Worm (Caenorhabditis elegans) whole organism, L1 larva: Measurements from ENCODE around the gene C27A7.8.

Source experiments
- C04F5.9 ChIP-seq: sonication (generic microtip); optimal IDR thresholded peaks from 2 replicates; lab custom pipeline; 2016; ENCODE audit warnings: missing genetic modification characterization, missing compliant biosample characterization
- C34B4.2 ChIP-seq: sonication (generic microtip); optimal IDR thresholded peaks from 2 replicates; lab custom pipeline; 2017; ENCODE audit warnings: mild to moderate bottlenecking, missing genetic modification characterization, missing compliant biosample characterization
- Y116A8C.19 ChIP-seq: sonication (generic microtip); optimal IDR thresholded peaks from 2 replicates; lab custom pipeline; 2016; ENCODE audit warnings: missing compliant biosample characterization, missing genetic modification characterization, borderline replicate concordance
- ama-1 ChIP-seq: fragments of 150-350 bp; optimal IDR thresholded peaks from 2 replicates; lab custom pipeline; 2014
- blmp-1 ChIP-seq: fragments of 150-350 bp; optimal IDR thresholded peaks from 2 replicates; lab custom pipeline; 2014; ENCODE audit warnings: missing biosample characterization, missing genetic modification characterization
- ceh-82 ChIP-seq, 3 experiments: fragments of 150-350 bp in 1 of 3; sonication (generic microtip) in 2 of 3; optimal IDR thresholded peaks; 2 replicates each; lab custom pipeline; 2014 to 2017; ENCODE audit warnings: missing biosample characterization in 3 of 3, missing genetic modification characterization in 3 of 3
- efl-3 ChIP-seq: fragments of 200-800 bp; sonication (Bioruptor generic); optimal IDR thresholded peaks from 2 replicates; lab custom pipeline; 2018; ENCODE audit warnings: mild to moderate bottlenecking, missing genetic modification characterization, missing compliant biosample characterization
- elt-2 ChIP-seq: sonication (generic microtip); optimal IDR thresholded peaks from 2 replicates; lab custom pipeline; 2016; ENCODE audit warnings: missing genetic modification characterization, mild to moderate bottlenecking, inconsistent platforms, missing compliant biosample characterization, missing genetic modification reagents
- elt-3 ChIP-seq, 6 experiments: fragments of 150-350 bp in 1 of 6; sonication (generic microtip); optimal IDR thresholded peaks; 2 replicates each; lab custom pipeline; 2017 to 2018; ENCODE audit warnings: missing biosample characterization in 6 of 6, missing genetic modification characterization in 6 of 6, inconsistent platforms in 1 of 6
- ets-5 ChIP-seq: fragments of 200-800 bp; sonication (Bioruptor generic); IDR thresholded peaks from 2 replicates; pipeline ENCODE4 v1.3.6; 2022; ENCODE audit warnings: missing genetic modification characterization, missing compliant biosample characterization
- fkh-4 ChIP-seq: sonication (generic microtip); optimal IDR thresholded peaks from 2 replicates; lab custom pipeline; 2016; ENCODE audit warnings: missing compliant biosample characterization, missing genetic modification characterization, borderline replicate concordance
- fkh-8 ChIP-seq: sonication (generic microtip); optimal IDR thresholded peaks from 2 replicates; lab custom pipeline; 2016; ENCODE audit warnings: mild to moderate bottlenecking, missing genetic modification characterization, missing compliant biosample characterization
- fos-1 ChIP-seq: fragments of 150-350 bp; optimal IDR thresholded peaks from 2 replicates; lab custom pipeline; 2014; ENCODE audit warnings: missing biosample characterization, missing genetic modification characterization
- grh-1 ChIP-seq: fragments of 200-800 bp; sonication (Bioruptor generic); IDR thresholded peaks from 2 replicates; pipeline ENCODE4 v1.3.6; 2022; ENCODE audit warnings: missing genetic modification reagents, missing genetic modification characterization, missing compliant biosample characterization
- hlh-17 ChIP-seq: fragments of 200-800 bp; sonication (Bioruptor generic); optimal IDR thresholded peaks from 2 replicates; lab custom pipeline; 2018; ENCODE audit warnings: missing genetic modification characterization, mild to moderate bottlenecking, missing compliant biosample characterization, moderate library complexity, borderline replicate concordance
- hlh-4 ChIP-seq: sonication (generic microtip); optimal IDR thresholded peaks from 2 replicates; lab custom pipeline; 2016; ENCODE audit warnings: mild to moderate bottlenecking, missing genetic modification characterization, missing compliant biosample characterization
- irx-1 ChIP-seq: sonication (generic microtip); optimal IDR thresholded peaks from 2 replicates; lab custom pipeline; 2016; ENCODE audit warnings: missing genetic modification characterization, missing compliant biosample characterization
- jun-1 ChIP-seq: fragments of 150-350 bp; optimal IDR thresholded peaks from 2 replicates; lab custom pipeline; 2014; ENCODE audit warnings: missing biosample characterization, missing genetic modification reagents, missing genetic modification characterization
- lin-13 ChIP-seq: fragments of 150-350 bp; optimal IDR thresholded peaks from 2 replicates; lab custom pipeline; 2014; ENCODE audit warnings: missing biosample characterization, missing genetic modification reagents, missing genetic modification characterization
- lin-14 ChIP-seq: fragments of 200-800 bp; sonication (Bioruptor generic); optimal IDR thresholded peaks from 2 replicates; lab custom pipeline; 2018; ENCODE audit warnings: mild to moderate bottlenecking, missing genetic modification characterization, moderate library complexity, missing compliant biosample characterization
- lsy-2 ChIP-seq, 2 experiments: fragments of 150-350 bp; optimal IDR thresholded peaks; 2 replicates each; lab custom pipeline; 2014; ENCODE audit warnings: missing biosample characterization in 2 of 2, missing genetic modification characterization in 2 of 2
- mab-9 ChIP-seq: fragments of 200-800 bp; sonication (Bioruptor generic); IDR thresholded peaks from 2 replicates; pipeline ENCODE4 v1.3.6; 2022; ENCODE audit warnings: missing genetic modification reagents, missing genetic modification characterization, missing compliant biosample characterization
- mef-2 ChIP-seq: fragments of 150-350 bp; optimal IDR thresholded peaks from 2 replicates; lab custom pipeline; 2014; ENCODE audit warnings: missing biosample characterization, missing genetic modification characterization
- nhr-12 ChIP-seq: sonication (generic microtip); optimal IDR thresholded peaks from 2 replicates; lab custom pipeline; 2017; ENCODE audit warnings: missing biosample characterization, missing genetic modification characterization
- nhr-20 ChIP-seq: sonication (generic microtip); optimal IDR thresholded peaks from 2 replicates; lab custom pipeline; 2016; ENCODE audit warnings: mild to moderate bottlenecking, missing genetic modification characterization, missing compliant biosample characterization
- nhr-237 ChIP-seq: fragments of 150-350 bp; optimal IDR thresholded peaks from 2 replicates; lab custom pipeline; 2014; ENCODE audit warnings: missing biosample characterization, missing genetic modification characterization
- nhr-28 ChIP-seq: fragments of 150-350 bp; optimal IDR thresholded peaks from 2 replicates; lab custom pipeline; 2014; ENCODE audit warnings: missing biosample characterization, missing genetic modification characterization
- nhr-71 ChIP-seq: sonication (generic microtip); optimal IDR thresholded peaks from 2 replicates; lab custom pipeline; 2016; ENCODE audit warnings: mild to moderate bottlenecking, missing genetic modification characterization, moderate library complexity, missing compliant biosample characterization
- nhr-77 ChIP-seq: fragments of 150-350 bp; optimal IDR thresholded peaks from 2 replicates; lab custom pipeline; 2014; ENCODE audit warnings: missing biosample characterization, missing genetic modification characterization
- sox-4 ChIP-seq: sonication (generic microtip); optimal IDR thresholded peaks from 2 replicates; lab custom pipeline; 2016; ENCODE audit warnings: missing genetic modification characterization, missing compliant biosample characterization
- swsn-7 ChIP-seq: sonication (generic microtip); optimal IDR thresholded peaks from 2 replicates; lab custom pipeline; 2016; ENCODE audit warnings: missing genetic modification characterization, missing compliant biosample characterization
- unc-30 ChIP-seq: sonication (generic microtip); optimal IDR thresholded peaks from 2 replicates; lab custom pipeline; 2017; ENCODE audit warnings: missing biosample characterization, missing genetic modification characterization
- unc-86 ChIP-seq: sonication (generic microtip); optimal IDR thresholded peaks from 2 replicates; lab custom pipeline; 2016; ENCODE audit warnings: missing genetic modification characterization, missing compliant biosample characterization
- vab-15 ChIP-seq: sonication (generic microtip); optimal IDR thresholded peaks from 2 replicates; lab custom pipeline; 2017; ENCODE audit warnings: missing genotype, mild to moderate bottlenecking, missing genetic modification characterization, missing compliant biosample characterization
- zip-4 ChIP-seq: fragments of 200-800 bp; sonication (Bioruptor generic); optimal IDR thresholded peaks from 2 replicates; lab custom pipeline; 2018; ENCODE audit warnings: mild to moderate bottlenecking, missing genetic modification characterization, moderate library complexity, missing compliant biosample characterization
- ztf-11 ChIP-seq, 2 experiments: sonication (generic microtip); optimal IDR thresholded peaks; 2 replicates each; lab custom pipeline; 2016 to 2017; ENCODE audit warnings: missing genetic modification characterization in 2 of 2, missing biosample characterization in 1 of 2, missing compliant biosample characterization in 1 of 2

The C27A7.8 gene

ce11 chrV:12197748-12198147 lies 44.8 kb downstream of the C27A7.8 start:
- TF ChIP-seq nhr-20 (tag; lab: Kevin White, UChicago) (no peak), ama-1 (lab: Kevin White, UChicago) (no peak), zip-4 (GFP tag; lab: Kevin White, UChicago) (no peak), Y116A8C.19 (no peak), nhr-77 (tag; lab: Kevin White, UChicago) (no peak), lin-14 (no peak), elt-2 (tag; lab: Kevin White, UChicago) (no peak), nhr-28 (tag; lab: Kevin White, UChicago) (no peak), efl-3 (GFP tag; lab: Kevin White, UChicago) (no peak), elt-3 (tag; optimal IDR thresholded peaks at IDR 0.05; lab: Kevin White, UChicago) (no peak), ets-5 (GFP tag; lab: Robert Waterston, UW) (no peak), nhr-237 (no peak), hlh-17 (GFP tag; lab: Kevin White, UChicago) (no peak), ztf-11 (tag; optimal IDR thresholded peaks at IDR 0.05; lab: Kevin White, UChicago) (no peak), jun-1 (no peak), sox-4 (no peak), C04F5.9 (tag; lab: Kevin White, UChicago) (no peak), fkh-4 (tag; lab: Kevin White, UChicago) (no peak), ceh-82 (tag; optimal IDR thresholded peaks at IDR 0.05; lab: Kevin White, UChicago) (no peak), lsy-2 (tag; optimal IDR thresholded peaks at IDR 0.05; lab: Kevin White, UChicago) (no peak)

- TF ChIP-seq lsy-2 (tag; optimal IDR thresholded peaks at IDR 0.05; lab: Kevin White, UChicago) (no peak), nhr-71 (no peak), nhr-12 (tag; lab: Kevin White, UChicago) (no peak), unc-86 (tag; lab: Kevin White, UChicago) (no peak), ceh-82 (tag; optimal IDR thresholded peaks at IDR 0.05; lab: Kevin White, UChicago) (no peak), elt-3 (tag; optimal IDR thresholded peaks at IDR 0.05; lab: Kevin White, UChicago) (no peak), lin-13 (GFP tag; lab: Kevin White, UChicago) (no peak), nhr-237 (no peak), zip-4 (GFP tag; lab: Kevin White, UChicago) (no peak), swsn-7 (tag; lab: Kevin White, UChicago) (no peak), unc-30 (tag; lab: Kevin White, UChicago) (no peak), nhr-28 (tag; lab: Kevin White, UChicago) (no peak), vab-15 (tag; lab: Kevin White, UChicago) (no peak)
Measured at ce11 chrV:12198545-12198944, 45.6 kb downstream of the C27A7.8 start, which contains the start of gene lon-3. TSS of gene lon-3 (minus strand) at chrV:12198645.

- peak in 1 of 6 experiments; percentile 92 for TF ChIP-seq elt-3 (tag; optimal IDR thresholded peaks at IDR 0.05; lab: Kevin White, UChicago)
- no peak for TF ChIP-seq mab-9 (GFP tag; lab: Robert Waterston, UW)
- TF ChIP-seq lin-13 (GFP tag; lab: Kevin White, UChicago) = no peak
- no peak for TF ChIP-seq hlh-17 (GFP tag; lab: Kevin White, UChicago)
- TF ChIP-seq ceh-82 (tag; optimal IDR thresholded peaks at IDR 0.05; lab: Kevin White, UChicago) = no peak
- peak; percentile 97 for TF ChIP-seq blmp-1
- no peak for TF ChIP-seq ama-1 (lab: Kevin White, UChicago)
- no peak for TF ChIP-seq grh-1 (GFP tag; lab: Robert Waterston, UW)
- TF ChIP-seq irx-1 (tag; lab: Kevin White, UChicago) = no peak
- TF ChIP-seq C34B4.2 (tag; lab: Kevin White, UChicago) = no peak
- no peak for TF ChIP-seq fos-1 (tag; lab: Kevin White, UChicago)
- TF ChIP-seq lin-14 = no peak
- no peak for TF ChIP-seq hlh-4 (tag; lab: Kevin White, UChicago)
- TF ChIP-seq fkh-8 = no peak
- TF ChIP-seq mef-2 (tag; lab: Kevin White, UChicago) = no peak
- TF ChIP-seq jun-1 = no peak
- no peak for TF ChIP-seq nhr-71
- TF ChIP-seq vab-15 (tag; lab: Kevin White, UChicago) = no peak
Measured at ce11 chrV:12199474-12199873, 46.5 kb downstream of the C27A7.8 start.
